Fruit fly (Drosophila melanogaster): ENCODE results near the gene ImpE2.
A peak's percentile ranks its signal among the peaks of the same experiment; 100 is the strongest.

Gene ImpE2

DNA sequence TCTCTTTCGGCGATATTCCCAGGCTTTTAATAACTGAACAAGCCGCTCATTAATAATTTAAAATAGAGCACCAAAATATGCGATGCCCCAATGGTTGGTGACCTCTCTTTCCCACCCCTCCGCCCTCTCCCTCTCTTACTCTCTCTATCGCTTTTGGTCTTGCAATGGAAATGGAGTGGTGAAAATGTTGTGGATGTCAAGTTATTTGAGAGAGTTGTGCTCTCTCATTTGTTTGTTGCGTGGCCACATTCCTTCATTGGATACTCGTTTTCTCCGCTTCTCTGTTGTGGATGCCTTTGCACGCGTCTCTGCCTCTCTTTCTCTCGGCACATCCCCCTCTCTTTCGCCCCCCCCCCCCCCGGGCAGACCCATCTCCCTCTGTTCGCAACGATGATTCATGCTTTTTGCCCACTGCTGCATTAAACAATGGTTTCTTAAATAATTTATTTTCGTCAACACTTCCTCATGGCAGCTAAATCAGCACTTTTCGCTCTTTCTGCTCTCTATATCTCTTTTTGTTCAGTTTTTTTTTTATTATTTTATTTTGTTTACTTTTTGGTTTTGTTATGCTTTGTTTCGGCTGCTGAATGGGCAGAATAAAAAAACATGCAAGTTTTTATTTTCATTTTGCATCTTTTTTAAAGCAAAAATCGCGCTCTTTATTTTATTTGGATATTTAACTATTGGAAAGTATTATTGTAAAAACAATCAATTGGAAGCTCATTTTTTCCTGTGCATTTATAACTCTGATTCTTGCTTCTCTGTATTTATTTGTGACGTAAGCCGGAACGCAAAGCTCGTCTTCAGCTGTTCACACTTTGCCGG is 30.2 kb upstream of the ImpE2 start (continued):
- TF ChIP-seq D (optimal IDR thresholded peaks at IDR 0.05) (no peak), D (GFP tag; optimal IDR thresholded peaks at IDR 0.05) (peak; percentile 24), CG16813 (GFP tag; IDR thresholded peaks at IDR 0.05; ENCODE audit: partially characterized antibody) (no peak), eve (GFP tag; optimal IDR thresholded peaks at IDR 0.05) (peak in 1 of 2 experiments; percentile 77), CG4424 (GFP tag; optimal IDR thresholded peaks at IDR 0.05) (peak; percentile 44), Fer2 (tag; optimal IDR thresholded peaks at IDR 0.05) (no peak), Hr51 (GFP tag; optimal IDR thresholded peaks at IDR 0.05) (peak in 1 of 2 experiments; percentile 54), CG17359 (tag; optimal IDR thresholded peaks at IDR 0.05) (peak; percentile 15), CG6689 (GFP tag; IDR thresholded peaks at IDR 0.05) (0 out of 2 replicates have a peak, but pooled peaks have one; percentile 5), nmo (GFP tag; optimal IDR thresholded peaks at IDR 0.05) (peak; percentile 47), seq (GFP tag; IDR thresholded peaks at IDR 0.05) (peak; percentile 10; the same call in 1 of the 2 replicates), Blimp-1 (GFP tag; optimal IDR thresholded peaks at IDR 0.05) (peak; percentile 34)

DNA sequence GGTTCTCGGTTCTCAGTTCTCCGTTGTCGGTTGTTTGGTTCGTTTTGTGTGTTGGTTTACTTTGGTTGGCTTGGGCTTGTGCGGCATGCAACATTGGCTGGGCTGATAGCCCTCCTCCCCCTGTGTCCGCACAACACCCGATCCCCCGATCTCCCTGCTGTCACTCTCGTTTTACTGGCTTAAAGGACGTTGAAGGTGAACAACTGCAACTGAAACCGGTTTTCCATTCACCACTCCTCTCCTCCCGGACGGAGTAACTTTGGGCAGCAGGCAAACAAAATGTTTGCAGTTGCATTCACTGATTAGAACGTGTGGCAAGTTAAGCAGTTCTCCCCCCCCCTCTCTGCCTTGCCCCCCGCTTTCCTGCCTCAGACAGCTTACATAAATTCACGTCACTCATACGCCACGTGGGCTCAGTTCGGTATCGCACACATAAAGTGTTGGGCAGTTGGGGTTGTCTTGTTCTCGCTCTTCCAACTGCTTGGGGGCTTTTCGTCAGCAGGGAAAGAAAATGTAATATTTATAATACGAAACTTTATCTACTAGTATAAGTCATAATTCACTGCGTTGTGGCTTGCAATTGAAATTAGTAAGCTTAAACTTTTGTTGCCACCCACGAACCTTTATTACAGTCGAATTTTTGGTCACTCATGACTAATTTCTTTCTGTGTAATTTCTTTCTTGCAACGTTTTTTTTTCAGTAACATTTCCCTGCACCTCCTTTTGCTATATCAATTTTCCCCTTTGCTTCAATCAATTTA is 24.6 kb upstream of the ImpE2 start:
- peak; percentile 78 for TF ChIP-seq crol (GFP tag; IDR thresholded peaks at IDR 0.05)
- no peak for TF ChIP-seq nerfin-2 (GFP tag; IDR thresholded peaks at IDR 0.05; ENCODE audit: partially characterized antibody)
- TF ChIP-seq CG16779 (GFP tag; IDR thresholded peaks at IDR 0.05), result no peak
- peak; percentile 42 for TF ChIP-seq sens (GFP tag)
- no peak for TF ChIP-seq CG14965 (GFP tag; optimal IDR thresholded peaks at IDR 0.05; ENCODE audit: borderline replicate concordance)
- TF ChIP-seq CG7987 (GFP tag; optimal IDR thresholded peaks at IDR 0.05), result peak; percentile 11
- TF ChIP-seq Pdp1 (GFP tag; optimal IDR thresholded peaks at IDR 0.05), result peak in 1 of 2 experiments; percentile 44
- 0 out of 3 replicates have a peak, but pooled peaks have one; percentile 9 for TF ChIP-seq CG2199 (GFP tag; IDR thresholded peaks at IDR 0.05)
- no peak for TF ChIP-seq cg (GFP tag; optimal IDR thresholded peaks at IDR 0.05)
- peak; percentile 65; the same call in 1 of the 2 replicates for TF ChIP-seq CG7372 (GFP tag; IDR thresholded peaks at IDR 0.05)
- TF ChIP-seq abd-A (tag; optimal IDR thresholded peaks at IDR 0.05), result no peak
- no peak for TF ChIP-seq PHDP (tag; optimal IDR thresholded peaks at IDR 0.05)
- no peak for TF ChIP-seq pum (GFP tag; optimal IDR thresholded peaks at IDR 0.05)
- no peak for TF ChIP-seq Myb (GFP tag; optimal IDR thresholded peaks at IDR 0.05)
- peak; percentile 46 for TF ChIP-seq nom (GFP tag; optimal IDR thresholded peaks at IDR 0.05)
- TF ChIP-seq E2f2 (GFP tag; IDR thresholded peaks at IDR 0.05), result no peak
- TF ChIP-seq Dek (tag; optimal IDR thresholded peaks at IDR 0.05), result no peak
- no peak for TF ChIP-seq vvl (GFP tag; IDR thresholded peaks at IDR 0.05)
- TF ChIP-seq CG12769 (tag; optimal IDR thresholded peaks at IDR 0.05), result no peak
- TF ChIP-seq sc (optimal IDR thresholded peaks at IDR 0.05), result no peak
- no peak for TF ChIP-seq sc (GFP tag; optimal IDR thresholded peaks at IDR 0.05)
- TF ChIP-seq kni (GFP tag; optimal IDR thresholded peaks at IDR 0.05), result peak; percentile 43
- TF ChIP-seq CG11456 (GFP tag; IDR thresholded peaks at IDR 0.05), result no peak
- TF ChIP-seq Ets65A (GFP tag), result peak; percentile 30
- TF ChIP-seq mld (GFP tag; IDR thresholded peaks at IDR 0.05; ENCODE audit: partially characterized antibody), result no peak

Data from whole organism, embryonic.